Worm (Caenorhabditis elegans): Measurements from ENCODE around the gene Y69F12A.1.

Gene Y69F12A.1

DNA sequence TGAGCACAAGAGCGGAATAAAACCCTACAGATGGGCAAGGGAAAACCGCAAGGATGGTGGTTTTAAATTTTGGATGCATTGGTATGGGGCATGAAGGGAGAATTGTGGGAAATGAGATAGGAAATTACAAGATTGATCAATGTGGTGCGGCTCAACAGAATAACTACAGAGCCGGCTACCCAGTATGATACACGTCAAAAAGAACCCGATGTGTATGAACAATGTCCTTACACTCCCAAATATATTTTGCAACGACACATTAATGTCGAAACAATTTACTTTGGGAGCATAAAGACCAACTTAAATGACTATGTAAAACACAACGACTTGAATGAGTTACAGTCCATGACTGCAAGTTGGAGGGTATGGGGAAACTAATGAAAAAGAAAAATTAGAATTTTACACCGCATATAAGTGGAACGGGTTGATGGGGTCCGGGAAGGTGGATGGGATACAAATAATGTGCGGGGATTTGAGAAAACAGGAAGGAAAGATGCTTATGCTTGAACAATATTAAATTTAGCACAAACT lies 38.9 kb downstream of the Y69F12A.1 start (continued):
- TF ChIP-seq aptf-3 (GFP tag; IDR thresholded peaks at IDR 0.05) (0 out of 2 replicates have a peak, but pooled peaks have one; percentile 45), F22D6.2 (tag; optimal IDR thresholded peaks at IDR 0.05) (no peak), xnd-1 (tag; optimal IDR thresholded peaks at IDR 0.05) (no peak), mel-28 (tag; optimal IDR thresholded peaks at IDR 0.05; ENCODE audit: borderline replicate concordance) (no peak), F52B5.7 (tag; optimal IDR thresholded peaks at IDR 0.05) (no peak), lin-26 (GFP tag; IDR thresholded peaks at IDR 0.05) (0 out of 2 replicates have a peak, but pooled peaks have one; percentile 6), rec-8 (tag; optimal IDR thresholded peaks at IDR 0.05) (no peak), ceh-91 (GFP tag; IDR thresholded peaks at IDR 0.05) (no peak), lin-35 (GFP tag; optimal IDR thresholded peaks at IDR 0.05) (no peak), zim-3 (tag; optimal IDR thresholded peaks at IDR 0.05) (no peak), F55B11.4 (tag; optimal IDR thresholded peaks at IDR 0.05; ENCODE audit: borderline replicate concordance, insufficient read depth) (no peak), B0261.1 (tag; optimal IDR thresholded peaks at IDR 0.05) (no peak), let-607 (tag; optimal IDR thresholded peaks at IDR 0.05) (no peak), nfya-2 (GFP tag; IDR thresholded peaks at IDR 0.05) (no peak), tlf-1 (GFP tag; optimal IDR thresholded peaks at IDR 0.05) (no peak), sptf-2 (GFP tag; optimal IDR thresholded peaks at IDR 0.05) (no peak)

- no peak for TF ChIP-seq unc-130 (GFP tag; optimal IDR thresholded peaks at IDR 0.05)
- no peak for TF ChIP-seq ztf-6 (GFP tag; IDR thresholded peaks at IDR 0.05)
- TF ChIP-seq madf-3 (GFP tag; IDR thresholded peaks at IDR 0.05): peak; percentile 69; the same call in 1 of the 2 replicates
- TF ChIP-seq lsl-1 (GFP tag; optimal IDR thresholded peaks at IDR 0.05): peak; percentile 7
- TF ChIP-seq D2030.7 (GFP tag; IDR thresholded peaks at IDR 0.05): 0 out of 2 replicates have a peak, but pooled peaks have one; percentile 12
- peak; percentile 28; the same call in 1 of the 2 replicates for TF ChIP-seq ceh-40 (GFP tag; IDR thresholded peaks at IDR 0.05)
- peak; percentile 50; the same call in 1 of the 2 replicates for TF ChIP-seq B0336.3 (GFP tag; IDR thresholded peaks at IDR 0.05)
- no peak for TF ChIP-seq snpc-1.1 (tag; optimal IDR thresholded peaks at IDR 0.05; ENCODE audit: insufficient read depth)
- no peak for TF ChIP-seq Y53F4B.3 (GFP tag; IDR thresholded peaks at IDR 0.05)
- TF ChIP-seq aptf-3 (GFP tag; IDR thresholded peaks at IDR 0.05): 0 out of 2 replicates have a peak, but pooled peaks have one; percentile 12
- TF ChIP-seq pha-4 (tag; optimal IDR thresholded peaks at IDR 0.05): no peak
- peak; percentile 15 for TF ChIP-seq tbp1 (GFP tag; optimal IDR thresholded peaks at IDR 0.05)
- no peak for TF ChIP-seq ekl-4 (GFP tag; IDR thresholded peaks at IDR 0.05)
- no peak for TF ChIP-seq rcor-1 (GFP tag; IDR thresholded peaks at IDR 0.05)
- TF ChIP-seq zfh-2 (GFP tag; conservative IDR thresholded peaks at IDR 0.05): no peak
- 0 out of 2 replicates have a peak, but pooled peaks have one; percentile 15 for TF ChIP-seq pbrm-1 (GFP tag; IDR thresholded peaks at IDR 0.05)
- no peak for TF ChIP-seq athp-1 (tag; optimal IDR thresholded peaks at IDR 0.05)
- no peak for TF ChIP-seq F37B4.10 (GFP tag; IDR thresholded peaks at IDR 0.05)
- TF ChIP-seq let-607 (tag; optimal IDR thresholded peaks at IDR 0.05): no peak
- TF ChIP-seq unc-62 (GFP tag; optimal IDR thresholded peaks at IDR 0.05): no peak
- TF ChIP-seq let-526 (GFP tag; IDR thresholded peaks at IDR 0.05): no peak
- TF ChIP-seq bed-2 (GFP tag; IDR thresholded peaks at IDR 0.05): no peak
- no peak for TF ChIP-seq F10E7.11 (tag; optimal IDR thresholded peaks at IDR 0.05)
- no peak for TF ChIP-seq ceh-27 (GFP tag; optimal IDR thresholded peaks at IDR 0.05)
- TF ChIP-seq lag-1 (GFP tag; IDR thresholded peaks at IDR 0.05): no peak
- TF ChIP-seq nfyb-1 (GFP tag; IDR thresholded peaks at IDR 0.05): peak; percentile 15; the same call in 1 of the 2 replicates
- TF ChIP-seq lin-54 (GFP tag; optimal IDR thresholded peaks at IDR 0.05): peak; percentile 27
These were observed 41.1 kb downstream of the Y69F12A.1 start, which contains the start of gene cgh-1 for ce11 chrIII:7497782-7498266. cgh-1 (minus strand) TSS chrIII:7497832.

Data from whole organism, young adult.